Fruit fly (Drosophila melanogaster): ENCODE data around the gene Srx.
A peak's percentile ranks its signal among the peaks of the same experiment; 100 is the strongest.

Gene Srx

DNA sequence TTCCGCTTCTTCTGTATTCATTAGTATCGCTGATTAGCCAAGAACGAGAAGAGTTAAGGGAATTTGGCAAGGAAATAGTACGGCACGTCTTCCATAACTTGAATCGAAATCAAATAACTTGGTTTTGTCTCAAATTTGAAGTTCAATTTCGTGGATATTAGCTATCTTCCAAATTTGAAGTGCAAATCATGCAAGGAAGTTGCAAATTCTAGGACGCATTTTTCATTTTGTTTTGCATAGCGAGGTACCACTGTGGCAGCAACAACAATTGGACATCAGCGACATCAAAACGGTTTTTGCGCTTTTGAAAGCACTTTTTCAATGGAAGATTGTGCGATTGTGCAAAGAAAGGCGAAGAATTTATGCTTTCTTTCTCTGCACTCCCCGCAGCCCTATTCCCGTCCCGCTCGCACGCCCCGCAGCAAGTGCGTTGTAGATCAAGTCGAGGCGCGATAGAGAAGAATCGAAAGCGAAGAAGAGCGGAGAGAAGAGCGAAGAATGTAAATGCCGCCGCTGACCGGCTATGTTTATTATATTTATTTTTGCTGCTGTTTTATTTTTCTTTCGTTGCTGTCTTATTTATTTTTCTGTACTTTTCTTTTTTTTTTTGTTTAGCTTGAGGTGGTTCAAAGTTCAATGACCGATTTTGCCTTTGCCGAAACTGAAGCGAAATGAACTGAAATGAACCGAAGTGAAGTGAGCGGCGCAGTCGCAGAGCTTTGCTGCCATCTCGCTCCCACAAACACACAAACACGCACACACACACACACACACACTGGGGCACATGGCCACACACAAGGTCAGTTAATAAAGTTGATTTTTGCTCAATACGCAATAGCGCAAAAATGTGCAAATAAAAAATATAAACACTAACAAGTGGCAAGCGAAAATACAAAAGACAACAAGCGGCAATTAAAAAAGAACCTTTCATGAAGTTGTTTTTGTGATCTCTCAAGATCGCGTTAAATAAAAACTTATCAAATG lies 24.7 kb downstream of the Srx start (continued):
- peak; percentile 82 for TF ChIP-seq lilli (GFP tag; optimal IDR thresholded peaks at IDR 0.05)
- peak; percentile 46; the same call in 1 of the 2 replicates for TF ChIP-seq CG31224 (GFP tag; IDR thresholded peaks at IDR 0.05)
- TF ChIP-seq CG1603 (tag; optimal IDR thresholded peaks at IDR 0.05), result peak; percentile 53
- TF ChIP-seq CG15601 (tag; optimal IDR thresholded peaks at IDR 0.05), result no peak
- TF ChIP-seq CG16815 (GFP tag; optimal IDR thresholded peaks at IDR 0.05), result peak; percentile 62
- peak; percentile 71 for TF ChIP-seq nom (GFP tag; optimal IDR thresholded peaks at IDR 0.05)
- peak; percentile 25; the same call in 1 of the 2 replicates for TF ChIP-seq CG8765 (GFP tag; IDR thresholded peaks at IDR 0.05)
- TF ChIP-seq CG7928 (GFP tag; optimal IDR thresholded peaks at IDR 0.05), result peak; percentile 25
- peak; percentile 51 for TF ChIP-seq emc (GFP tag; optimal IDR thresholded peaks at IDR 0.05)
- TF ChIP-seq HHEX (GFP tag; optimal IDR thresholded peaks at IDR 0.05), result peak; percentile 5
- TF ChIP-seq Ssrp (tag; optimal IDR thresholded peaks at IDR 0.05), result no peak
- 0 out of 3 replicates have a peak, but pooled peaks have one; percentile 43 for TF ChIP-seq so (GFP tag; IDR thresholded peaks at IDR 0.05)
- no peak for TF ChIP-seq CG10267 (tag; optimal IDR thresholded peaks at IDR 0.05)
- peak; percentile 55 for TF ChIP-seq sens (GFP tag)
- TF ChIP-seq H2.0 (GFP tag; IDR thresholded peaks at IDR 0.05), result 0 out of 2 replicates have a peak, but pooled peaks have one; percentile 34
- TF ChIP-seq nerfin-2 (GFP tag; IDR thresholded peaks at IDR 0.05; ENCODE audit: partially characterized antibody), result no peak
- TF ChIP-seq pum (GFP tag; optimal IDR thresholded peaks at IDR 0.05), result peak; percentile 19
- no peak for TF ChIP-seq Eip74EF (GFP tag; optimal IDR thresholded peaks at IDR 0.05)
- no peak for TF ChIP-seq CG5953 (GFP tag; IDR thresholded peaks at IDR 0.05)
- TF ChIP-seq CG10431 (GFP tag; optimal IDR thresholded peaks at IDR 0.05), result no peak
- TF ChIP-seq cas (GFP tag; IDR thresholded peaks at IDR 0.05), result no peak
- TF ChIP-seq CG8290 (GFP tag; optimal IDR thresholded peaks at IDR 0.05), result no peak
- peak in 1 of 2 experiments; percentile 85 for TF ChIP-seq CG8290 (tag; optimal IDR thresholded peaks at IDR 0.05)
- TF ChIP-seq CG1024 (GFP tag; IDR thresholded peaks at IDR 0.05), result no peak
- TF ChIP-seq pfk (GFP tag; optimal IDR thresholded peaks at IDR 0.05), result no peak
- 0 out of 3 replicates have a peak, but pooled peaks have one; percentile 17 for TF ChIP-seq gce (GFP tag; IDR thresholded peaks at IDR 0.05)
- TF ChIP-seq CG6683 (GFP tag; optimal IDR thresholded peaks at IDR 0.05), result no peak
- TF ChIP-seq ewg (GFP tag; optimal IDR thresholded peaks at IDR 0.05), result peak; percentile 8
- TF ChIP-seq CG10462 (GFP tag; optimal IDR thresholded peaks at IDR 0.05), result no peak
- TF ChIP-seq Lhr (GFP tag; optimal IDR thresholded peaks at IDR 0.05), result no peak
- TF ChIP-seq slp2 (GFP tag; optimal IDR thresholded peaks at IDR 0.05), result no peak
- TF ChIP-seq CG30403 (GFP tag; optimal IDR thresholded peaks at IDR 0.05), result peak; percentile 69
- no peak for TF ChIP-seq corto (GFP tag; optimal IDR thresholded peaks at IDR 0.05)
- peak; percentile 52 for TF ChIP-seq Hmx (GFP tag; optimal IDR thresholded peaks at IDR 0.05)
- TF ChIP-seq mam (GFP tag; optimal IDR thresholded peaks at IDR 0.05), result peak; percentile 78
- TF ChIP-seq toy (GFP tag; IDR thresholded peaks at IDR 0.05), result no peak
- TF ChIP-seq Fer2 (tag; optimal IDR thresholded peaks at IDR 0.05), result peak; percentile 27
- TF ChIP-seq lmd (GFP tag; IDR thresholded peaks at IDR 0.05), result peak; percentile 71
- peak; percentile 81 for TF ChIP-seq slbo (GFP tag; IDR thresholded peaks at IDR 0.05)
- peak; percentile 44 for TF ChIP-seq Myb (GFP tag; optimal IDR thresholded peaks at IDR 0.05)
- TF ChIP-seq Deaf1 (tag; optimal IDR thresholded peaks at IDR 0.05), result no peak
- TF ChIP-seq CG9797 (GFP tag; optimal IDR thresholded peaks at IDR 0.05), result no peak
- no peak for TF ChIP-seq run (tag; optimal IDR thresholded peaks at IDR 0.05)
- TF ChIP-seq pnt (GFP tag; optimal IDR thresholded peaks at IDR 0.05), result peak; percentile 32
- no peak for TF ChIP-seq ttk (GFP tag; IDR thresholded peaks at IDR 0.05)
- TF ChIP-seq CG7271 (tag; optimal IDR thresholded peaks at IDR 0.05), result no peak
- peak; percentile 48; the same call in 2 of the 3 replicates for TF ChIP-seq CG14050 (GFP tag; IDR thresholded peaks at IDR 0.05)
- TF ChIP-seq wek (GFP tag; optimal IDR thresholded peaks at IDR 0.05), result no peak
- TF ChIP-seq ro (GFP tag; IDR thresholded peaks at IDR 0.05), result no peak
